Fruit fly (Drosophila melanogaster): ENCODE data around the gene CG11498.

The CG11498 gene

dm6 chr3R:30191462-30191874 lies 31.2 kb upstream of the CG11498 start (continued):
- TF ChIP-seq CG18011 (GFP tag; optimal IDR thresholded peaks at IDR 0.05) (no peak), Antp (GFP tag; optimal IDR thresholded peaks at IDR 0.05) (peak; percentile 57), pita (GFP tag; optimal IDR thresholded peaks at IDR 0.05) (no peak), CG10565 (GFP tag; optimal IDR thresholded peaks at IDR 0.05) (no peak), CG1529 (GFP tag; optimal IDR thresholded peaks at IDR 0.05) (peak; percentile 40), CG17186 (GFP tag; optimal IDR thresholded peaks at IDR 0.05) (no peak), NfI (GFP tag; optimal IDR thresholded peaks at IDR 0.05) (peak; percentile 24), fru (optimal IDR thresholded peaks at IDR 0.05) (no peak), onecut (GFP tag; IDR thresholded peaks at IDR 0.05) (no peak), jumu (GFP tag; optimal IDR thresholded peaks at IDR 0.05) (peak; percentile 49), gsb (GFP tag; IDR thresholded peaks at IDR 0.05) (no peak), CG1233 (GFP tag; optimal IDR thresholded peaks at IDR 0.05) (peak; percentile 29), ara (GFP tag; IDR thresholded peaks at IDR 0.05) (no peak), Dad (GFP tag; optimal IDR thresholded peaks at IDR 0.05) (no peak), Scr (GFP tag; IDR thresholded peaks at IDR 0.05; ENCODE audit: partially characterized antibody) (no peak), phol (tag; optimal IDR thresholded peaks at IDR 0.05) (peak; percentile 29), dati (GFP tag; IDR thresholded peaks at IDR 0.05) (no peak), twi (tag; optimal IDR thresholded peaks at IDR 0.05) (no peak), dmrt11E (tag; optimal IDR thresholded peaks at IDR 0.05) (no peak), grn (GFP tag; optimal IDR thresholded peaks at IDR 0.05) (no peak), CG15601 (tag; optimal IDR thresholded peaks at IDR 0.05) (peak; percentile 26), caup (GFP tag; optimal IDR thresholded peaks at IDR 0.05; ENCODE audit: severe bottlenecking) (no peak), ttk (GFP tag; IDR thresholded peaks at IDR 0.05) (no peak), Nf-YC (tag; optimal IDR thresholded peaks at IDR 0.05) (no peak), disco-r (GFP tag; optimal IDR thresholded peaks at IDR 0.05) (no peak), CG4424 (GFP tag; optimal IDR thresholded peaks at IDR 0.05) (peak; percentile 37), zfh1 (GFP tag; IDR thresholded peaks at IDR 0.05) (peak; percentile 48; the same call in 1 of the 3 replicates), Sry-δ (GFP tag; optimal IDR thresholded peaks at IDR 0.05) (no peak), chif (GFP tag; optimal IDR thresholded peaks at IDR 0.05) (peak in 1 of 2 experiments; percentile 59), TFAM (GFP tag; optimal IDR thresholded peaks at IDR 0.05) (no peak), Camta (GFP tag; optimal IDR thresholded peaks at IDR 0.05) (no peak), HLH54F (GFP tag; optimal IDR thresholded peaks at IDR 0.05) (peak; percentile 50), vnd (GFP tag; IDR thresholded peaks at IDR 0.05; ENCODE audit: partially characterized antibody) (no peak), sens (GFP tag) (peak; percentile 94), hb (GFP tag; IDR thresholded peaks at IDR 0.05; ENCODE audit: partially characterized antibody) (no peak), sr (GFP tag; IDR thresholded peaks at IDR 0.05) (no peak), cad (GFP tag; optimal IDR thresholded peaks at IDR 0.05) (no peak), slp2 (GFP tag; optimal IDR thresholded peaks at IDR 0.05) (peak; percentile 54), btn (GFP tag; optimal IDR thresholded peaks at IDR 0.05) (no peak), Six4 (GFP tag; optimal IDR thresholded peaks at IDR 0.05) (no peak), CG13894 (tag; optimal IDR thresholded peaks at IDR 0.05) (no peak), CG11456 (GFP tag; IDR thresholded peaks at IDR 0.05) (no peak), Stat92E (GFP tag; optimal IDR thresholded peaks at IDR 0.05) (no peak), GATAe (GFP tag; conservative IDR thresholded peaks at IDR 0.05) (no peak), Dbx (GFP tag; IDR thresholded peaks at IDR 0.05) (no peak), CG3407 (GFP tag; optimal IDR thresholded peaks at IDR 0.05) (no peak), CG10321 (GFP tag; IDR thresholded peaks at IDR 0.05) (no peak), CG7745 (tag; optimal IDR thresholded peaks at IDR 0.05) (no peak), otp (GFP tag; IDR thresholded peaks at IDR 0.05) (no peak), CG1647 (GFP tag; optimal IDR thresholded peaks at IDR 0.05) (peak; percentile 37), Poxn (GFP tag; IDR thresholded peaks at IDR 0.05) (no peak), kay (GFP tag; optimal IDR thresholded peaks at IDR 0.05) (peak; percentile 9), pnt (GFP tag; optimal IDR thresholded peaks at IDR 0.05) (peak; percentile 58)
